Fruit fly (Drosophila melanogaster) Kc167 (cell line): ENCODE measurements around the gene CG34434.

Experiments
- Myc ChIP-seq: fragments of >200 bp; optimal IDR thresholded peaks from 2 replicates; lab custom pipeline; 2017; ENCODE audit warnings: missing external identifiers
- Sin3A ChIP-seq: fragments of >200 bp; optimal IDR thresholded peaks from 2 replicates; lab custom pipeline; 2018; ENCODE audit warnings: missing external identifiers
- h ChIP-seq: fragments of >200 bp; optimal IDR thresholded peaks from 3 replicates; lab custom pipeline; 2018; ENCODE audit warnings: missing external identifiers
- insv ChIP-seq: fragments of >200 bp; optimal IDR thresholded peaks from 3 replicates; lab custom pipeline; 2018; ENCODE audit warnings: missing external identifiers
- psq ChIP-seq: fragments of >200 bp; optimal IDR thresholded peaks from 2 replicates; lab custom pipeline; 2017; ENCODE audit warnings: missing external identifiers
- ttk ChIP-seq: sonication (Bioruptor generic); optimal IDR thresholded peaks from 2 replicates; lab custom pipeline; 2017; ENCODE audit warnings: missing external identifiers

- TF ChIP-seq ttk (lab: Kevin White, UChicago) (no peak), h (no peak), insv (lab: Kevin White, UChicago) (no peak), Sin3A (no peak), psq (lab: Kevin White, UChicago) (no peak), Myc (lab: Kevin White, UChicago) (no peak)
Observed at dm6 chrX:5596554-5596953, 19.6 kb downstream of the CG34434 start.
